Fruit fly (Drosophila melanogaster) whole organism, prepupa: ENCODE data around the gene CG32428.
A peak's percentile ranks its signal among the peaks of the same experiment; 100 is the strongest.

Source experiments
- Blimp-1 ChIP-seq: fragments of 200-800 bp; sonication (Bioruptor generic); optimal IDR thresholded peaks from 3 replicates; lab custom pipeline; 2017; ENCODE audit warnings: missing biosample characterization, missing genetic modification characterization, mild to moderate bottlenecking, moderate library complexity, missing genetic modification reagents
- CG10631 ChIP-seq: fragments of 200-800 bp; sonication (Bioruptor generic); optimal IDR thresholded peaks from 2 replicates; lab custom pipeline; 2016; ENCODE audit warnings: missing biosample characterization, missing genetic modification characterization
- CG11294 ChIP-seq: fragments of 200-800 bp; sonication (Bioruptor generic); IDR thresholded peaks from 2 replicates; pipeline ENCODE4 v1.3.6; 2022; ENCODE audit warnings: missing biosample characterization, missing genetic modification characterization
- CG11902 ChIP-seq: fragments of 200-800 bp; sonication (Bioruptor generic); optimal IDR thresholded peaks from 3 replicates; lab custom pipeline; 2016; ENCODE audit warnings: missing biosample characterization, missing genetic modification characterization
- CG15336 ChIP-seq: fragments of 200-800 bp; sonication (Bioruptor generic); IDR thresholded peaks from 2 replicates; pipeline ENCODE4 v1.3.6; 2022; ENCODE audit warnings: missing biosample characterization, missing genetic modification characterization
- CG16779 ChIP-seq: fragments of 200-800 bp; sonication (Bioruptor generic); optimal IDR thresholded peaks from 3 replicates; lab custom pipeline; 2017; ENCODE audit warnings: missing biosample characterization, mild to moderate bottlenecking, missing genetic modification characterization
- CG3032 ChIP-seq: fragments of 200-800 bp; optimal IDR thresholded peaks from 2 replicates; lab custom pipeline; 2019; ENCODE audit warnings: missing biosample characterization, mild to moderate bottlenecking, missing genetic modification characterization, moderate library complexity
- CG4318 ChIP-seq: fragments of 200-800 bp; sonication (Bioruptor generic); optimal IDR thresholded peaks from 3 replicates; lab custom pipeline; 2017; ENCODE audit warnings: missing biosample characterization, mild to moderate bottlenecking, missing genetic modification characterization
- CG6276 ChIP-seq: fragments of 200-800 bp; sonication (Bioruptor generic); optimal IDR thresholded peaks from 2 replicates; lab custom pipeline; 2017; ENCODE audit warnings: missing biosample characterization, mild to moderate bottlenecking, missing genetic modification characterization
- CG6792 ChIP-seq: fragments of 200-800 bp; sonication (Bioruptor generic); optimal IDR thresholded peaks from 3 replicates; lab custom pipeline; 2016; ENCODE audit warnings: missing biosample characterization, missing genetic modification characterization
- CG6854 ChIP-seq: fragments of 200-800 bp; sonication (Bioruptor generic); optimal IDR thresholded peaks from 2 replicates; lab custom pipeline; 2017; ENCODE audit warnings: missing biosample characterization, mild to moderate bottlenecking, missing genetic modification characterization
- CG8119 ChIP-seq: fragments of 200-800 bp; sonication (Bioruptor generic); IDR thresholded peaks from 3 replicates; pipeline ENCODE4 v1.3.6; 2022; ENCODE audit warnings: missing biosample characterization, missing genetic modification characterization
- CG8319 ChIP-seq: fragments of 200-800 bp; sonication (Bioruptor generic); optimal IDR thresholded peaks from 3 replicates; lab custom pipeline; 2016; ENCODE audit warnings: missing biosample characterization, missing genetic modification characterization
- CG8632 ChIP-seq: fragments of 200-800 bp; sonication (Bioruptor generic); optimal IDR thresholded peaks from 3 replicates; lab custom pipeline; 2016; ENCODE audit warnings: missing biosample characterization, missing genetic modification characterization
- CG9139 ChIP-seq: fragments of 200-800 bp; sonication (Bioruptor generic); optimal IDR thresholded peaks from 3 replicates; lab custom pipeline; 2017; ENCODE audit warnings: missing biosample characterization, mild to moderate bottlenecking, missing genetic modification characterization
- Eip75B ChIP-seq: fragments of 200-800 bp; sonication (Bioruptor generic); optimal IDR thresholded peaks from 3 replicates; lab custom pipeline; 2016; ENCODE audit warnings: missing biosample characterization, missing genetic modification characterization
- Eip78C ChIP-seq: fragments of 200-800 bp; sonication (Bioruptor generic); peaks from one replicate; lab custom pipeline; 2016; ENCODE audit warnings: missing biosample characterization, missing genetic modification characterization
- Eip93F ChIP-seq: fragments of 200-800 bp; sonication (Bioruptor generic); optimal IDR thresholded peaks from 2 replicates; lab custom pipeline; 2016; ENCODE audit warnings: missing biosample characterization, mild to moderate bottlenecking, missing genetic modification characterization
- Ets96B ChIP-seq: fragments of 200-800 bp; optimal IDR thresholded peaks from 2 replicates; lab custom pipeline; 2019; ENCODE audit warnings: missing biosample characterization, mild to moderate bottlenecking, missing genetic modification characterization, moderate library complexity
- Gug ChIP-seq: fragments of 200-800 bp; sonication (Bioruptor generic); IDR thresholded peaks from 2 replicates; pipeline ENCODE4 v1.3.6; 2022; ENCODE audit warnings: missing biosample characterization, missing genetic modification characterization
- Hr39 ChIP-seq: fragments of 200-800 bp; sonication (Bioruptor generic); optimal IDR thresholded peaks from 2 replicates; lab custom pipeline; 2016; ENCODE audit warnings: missing biosample characterization, missing genetic modification characterization
- Smox ChIP-seq: fragments of 200-800 bp; sonication (Bioruptor generic); optimal IDR thresholded peaks from 3 replicates; lab custom pipeline; 2016; ENCODE audit warnings: missing biosample characterization, missing genetic modification characterization
- Sox102F ChIP-seq: fragments of 200-800 bp; sonication (Bioruptor generic); optimal IDR thresholded peaks from 2 replicates; lab custom pipeline; 2016; ENCODE audit warnings: missing biosample characterization, mild to moderate bottlenecking, missing genetic modification characterization
- Sox14 ChIP-seq: fragments of 200-800 bp; sonication (Bioruptor generic); optimal IDR thresholded peaks from 3 replicates; lab custom pipeline; 2016; ENCODE audit warnings: missing biosample characterization, missing genetic modification characterization
- Sox15 ChIP-seq: fragments of 200-800 bp; sonication (Bioruptor generic); optimal IDR thresholded peaks from 3 replicates; lab custom pipeline; 2016; ENCODE audit warnings: missing biosample characterization, missing genetic modification characterization
- achi ChIP-seq: fragments of 200-800 bp; sonication (Bioruptor generic); optimal IDR thresholded peaks from 3 replicates; lab custom pipeline; 2016; ENCODE audit warnings: missing biosample characterization, missing genetic modification characterization
- dac ChIP-seq: fragments of 200-800 bp; sonication (Bioruptor generic); optimal IDR thresholded peaks from 2 replicates; lab custom pipeline; 2017; ENCODE audit warnings: missing biosample characterization, mild to moderate bottlenecking, missing genetic modification characterization
- dsx ChIP-seq: fragments of 200-800 bp; optimal IDR thresholded peaks from 3 replicates; lab custom pipeline; 2019; ENCODE audit warnings: missing biosample characterization, mild to moderate bottlenecking, missing genetic modification characterization, moderate library complexity; ENCODE audit not compliant: poor library complexity, severe bottlenecking
- fd59A ChIP-seq: fragments of 200-800 bp; sonication (Bioruptor generic); optimal IDR thresholded peaks from 2 replicates; lab custom pipeline; 2017; ENCODE audit warnings: missing biosample characterization, mild to moderate bottlenecking, missing genetic modification characterization, missing genetic modification reagents
- fkh ChIP-seq: fragments of 200-800 bp; sonication (Bioruptor generic); optimal IDR thresholded peaks from 3 replicates; lab custom pipeline; 2017; ENCODE audit warnings: missing biosample characterization, mild to moderate bottlenecking, missing genetic modification characterization, moderate library complexity
- lz ChIP-seq: fragments of 200-800 bp; sonication (Bioruptor generic); optimal IDR thresholded peaks from 3 replicates; lab custom pipeline; 2016; ENCODE audit warnings: missing biosample characterization, missing genetic modification characterization
- net ChIP-seq: fragments of 200-800 bp; sonication (Bioruptor generic); optimal IDR thresholded peaks from 3 replicates; lab custom pipeline; 2016; ENCODE audit warnings: missing biosample characterization, missing genetic modification characterization
- svp ChIP-seq: fragments of 200-800 bp; sonication (Bioruptor generic); peaks from one replicate; lab custom pipeline; 2016; ENCODE audit warnings: missing biosample characterization, missing genetic modification characterization
- vri ChIP-seq: fragments of 200-800 bp; sonication (Bioruptor generic); optimal IDR thresholded peaks from 3 replicates; lab custom pipeline; 2016; ENCODE audit warnings: missing biosample characterization, mild to moderate bottlenecking, missing genetic modification characterization

The CG32428 gene

dm6 chr3L:20470991-20471498 is 2.5 kb downstream of the CG32428 start (continued):
- TF ChIP-seq dsx (GFP tag; lab: Kevin White, UChicago) (no peak), CG8119 (peak; percentile 49; the same call in 2 of the 3 replicates), CG8632 (GFP tag; lab: Kevin White, UChicago) (peak; percentile 24), Smox (no peak), Gug (GFP tag; lab: Robert Waterston, UW) (peak; percentile 48), achi (GFP tag; lab: Kevin White, UChicago) (no peak), vri (GFP tag; lab: Kevin White, UChicago) (no peak), Eip78C (GFP tag; lab: Kevin White, UChicago) (peak; percentile 75), CG11902 (GFP tag; lab: Kevin White, UChicago) (no peak), CG6792 (GFP tag; lab: Kevin White, UChicago) (peak; percentile 9), lz (GFP tag; lab: Kevin White, UChicago) (no peak), Sox102F (GFP tag; lab: Kevin White, UChicago) (no peak), fd59A (peak; percentile 37), svp (GFP tag; lab: Kevin White, UChicago) (no peak), Blimp-1 (GFP tag; lab: Kevin White, UChicago) (no peak), CG3032 (tag; lab: Kevin White, UChicago) (no peak)

dm6 chr3L:20467433-20467832 is 6.1 kb downstream of the CG32428 start:
- TF ChIP-seq Blimp-1 (GFP tag; lab: Kevin White, UChicago), result peak; percentile 49
- no peak for TF ChIP-seq net (GFP tag; lab: Kevin White, UChicago)

dm6 chr3L:20466599-20466998 is 6.9 kb downstream of the CG32428 start, which contains the start of gene Tdh:
Gene Tdh, plus strand, starts transcription at chr3L:20466944.
- no peak for TF ChIP-seq fd59A
- TF ChIP-seq Ets96B (tag; lab: Kevin White, UChicago), result no peak
- no peak for TF ChIP-seq fkh (GFP tag; lab: Kevin White, UChicago)
- no peak for TF ChIP-seq CG4318
- TF ChIP-seq dsx (GFP tag; lab: Kevin White, UChicago), result no peak
- TF ChIP-seq CG6276, result no peak
- TF ChIP-seq CG11294 (GFP tag; lab: Robert Waterston, UW), result no peak
- no peak for TF ChIP-seq CG9139
- no peak for TF ChIP-seq CG8632 (GFP tag; lab: Kevin White, UChicago)
- no peak for TF ChIP-seq lz (GFP tag; lab: Kevin White, UChicago)
- TF ChIP-seq CG8319 (GFP tag; lab: Kevin White, UChicago), result no peak
- TF ChIP-seq dac (GFP tag; lab: Kevin White, UChicago), result no peak
- no peak for TF ChIP-seq CG6854 (GFP tag; lab: Kevin White, UChicago)
- TF ChIP-seq CG15336, result no peak
- TF ChIP-seq Eip93F, result no peak
- TF ChIP-seq Eip78C (GFP tag; lab: Kevin White, UChicago), result no peak
- no peak for TF ChIP-seq Smox

DNA sequence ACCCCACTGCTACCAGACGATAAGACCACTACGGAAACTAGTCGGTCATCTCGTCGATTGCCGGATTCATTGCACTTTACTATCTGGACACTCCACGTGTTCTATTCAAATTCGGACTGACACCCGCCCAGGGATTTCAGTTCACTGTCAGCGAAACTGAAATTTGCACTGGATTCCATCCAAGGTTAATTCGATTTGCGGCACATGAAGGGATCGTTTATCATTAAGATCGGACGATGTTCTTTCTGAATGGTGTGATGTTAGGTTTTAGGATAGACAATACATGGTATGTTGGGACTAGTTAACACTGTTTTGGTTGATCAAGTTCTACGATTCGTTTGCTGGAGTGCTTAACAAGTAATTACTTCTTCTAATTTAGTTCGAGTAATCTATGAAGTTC is 7.6 kb downstream of the CG32428 start, which contains the start of gene CG42764:
CG42764 (minus strand) TSS at position 101 of the 400 bp plus-strand sequence.
- TF ChIP-seq CG16779 (no peak), CG3032 (tag; lab: Kevin White, UChicago) (no peak), Eip78C (GFP tag; lab: Kevin White, UChicago) (no peak), CG10631 (GFP tag; lab: Kevin White, UChicago) (no peak), Blimp-1 (GFP tag; lab: Kevin White, UChicago) (no peak), CG9139 (no peak), Hr39 (GFP tag; lab: Kevin White, UChicago) (no peak), Eip93F (no peak), Sox14 (GFP tag; lab: Kevin White, UChicago) (no peak), Eip75B (GFP tag; lab: Kevin White, UChicago) (no peak), Sox15 (GFP tag; lab: Kevin White, UChicago) (no peak), lz (GFP tag; lab: Kevin White, UChicago) (no peak)
- TF ChIP-seq, all 60 proteins: peak for 0
